Worm (Caenorhabditis elegans) whole organism, L4/young adult: ENCODE results near the gene perm-2.

ENCODE experiments used
- W03F9.2 ChIP-seq: fragments of 150-350 bp; optimal IDR thresholded peaks from 2 replicates; lab custom pipeline; 2014; ENCODE audit warnings: missing biosample characterization, missing genetic modification characterization
- dao-5 ChIP-seq: sonication (generic microtip); optimal IDR thresholded peaks from 2 replicates; lab custom pipeline; 2016; ENCODE audit warnings: missing genotype, missing genetic modification characterization, moderate library complexity, missing compliant biosample characterization
- him-1 ChIP-seq: sonication (generic microtip); optimal IDR thresholded peaks from 2 replicates; lab custom pipeline; 2016; ENCODE audit warnings: missing genotype, missing genetic modification reagents, missing genetic modification characterization, missing compliant biosample characterization

ce11 chrIV:1157928-1158327 is 31.3 kb downstream of the perm-2 start, which contains the start of gene C50A2.3:
- TF ChIP-seq W03F9.2 (tag; lab: Kevin White, UChicago) (no peak), dao-5 (tag; lab: Kevin White, UChicago) (no peak), him-1 (no peak)
